Fruit fly (Drosophila melanogaster) whole organism, wandering third instar larva: ENCODE measurements around the gene CG17109.

Experiments
- Dfd ChIP-seq: fragments of >200 bp; optimal IDR thresholded peaks from 2 replicates; lab custom pipeline; 2017; ENCODE audit warnings: missing biosample characterization, missing genetic modification characterization
- Hr78 ChIP-seq: fragments of >200 bp; optimal IDR thresholded peaks from 2 replicates; lab custom pipeline; 2017; ENCODE audit warnings: missing biosample characterization, missing genetic modification characterization
- OdsH ChIP-seq: fragments of 200-800 bp; sonication (Bioruptor generic); optimal IDR thresholded peaks from 2 replicates; lab custom pipeline; 2016; ENCODE audit warnings: missing biosample characterization, mild to moderate bottlenecking, missing genetic modification characterization
- Sp1 ChIP-seq: fragments of 200-800 bp; sonication (Bioruptor generic); optimal IDR thresholded peaks from 3 replicates; lab custom pipeline; 2019; ENCODE audit warnings: missing biosample characterization, mild to moderate bottlenecking, missing genetic modification characterization, moderate library complexity
- brk ChIP-seq: fragments of 200-800 bp; sonication (Bioruptor generic); optimal IDR thresholded peaks from 2 replicates; lab custom pipeline; 2016; ENCODE audit warnings: missing biosample characterization, mild to moderate bottlenecking, missing genetic modification characterization
- ey ChIP-seq: fragments of 200-800 bp; sonication (Bioruptor generic); optimal IDR thresholded peaks from 2 replicates; lab custom pipeline; 2016; ENCODE audit warnings: missing biosample characterization, missing genetic modification characterization

dm6 chr3R:23060166-23060565 is 35.3 kb upstream of the CG17109 start:
- TF ChIP-seq Sp1 = no peak
- no peak for TF ChIP-seq Hr78 (GFP tag; lab: Kevin White, UChicago)
- no peak for TF ChIP-seq OdsH (GFP tag; lab: Kevin White, UChicago)
- TF ChIP-seq ey (GFP tag; lab: Kevin White, UChicago) = no peak
- no peak for TF ChIP-seq brk (GFP tag; lab: Kevin White, UChicago)
- no peak for TF ChIP-seq Dfd (GFP tag; lab: Kevin White, UChicago)
